Fruit fly (Drosophila melanogaster) S2 (cell line): ENCODE results near the gene frc.

Experiments used
- CG8478 ChIP-seq: fragments of >200 bp; optimal IDR thresholded peaks from 2 replicates; lab custom pipeline; 2018
- CTCF ChIP-seq, 2 experiments: fragments of >200 bp; optimal IDR thresholded peaks; 2 replicates each; lab custom pipeline; 2018

DNA sequence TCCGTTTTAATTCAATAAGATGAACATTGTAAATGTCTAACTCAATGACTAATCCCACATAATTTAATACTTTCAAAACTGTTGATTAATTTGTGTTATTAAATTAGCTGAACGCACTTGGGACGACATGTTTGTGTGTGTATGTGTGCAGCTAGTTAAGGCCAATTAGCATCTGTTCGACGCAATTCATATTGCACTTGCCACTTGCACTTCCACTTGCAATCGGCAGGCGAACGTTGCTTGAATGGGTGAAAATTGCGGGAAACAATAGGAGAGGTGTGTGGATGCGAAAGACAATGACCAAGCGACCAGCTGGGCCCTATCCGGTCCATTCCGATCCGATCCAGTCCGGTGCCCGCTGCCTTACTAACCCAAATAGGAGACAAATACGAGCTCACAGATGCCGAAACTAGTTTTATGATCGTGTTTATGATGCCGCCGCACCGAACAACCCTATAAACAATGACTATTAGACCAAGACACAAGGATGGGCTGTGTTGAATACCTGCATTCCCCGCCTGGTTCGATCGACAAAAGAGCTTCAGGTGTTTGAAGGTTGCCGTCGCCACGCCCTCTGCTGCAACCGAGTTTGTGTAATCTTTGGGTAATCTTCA, 25.4 kb downstream of the frc start:
- TF ChIP-seq CTCF (optimal IDR thresholded peaks at IDR 0.05; lab: Kevin White, UChicago) (no peak), CG8478 (lab: Kevin White, UChicago) (no peak)
